Fruit fly (Drosophila melanogaster) whole organism, embryonic: ENCODE measurements around the gene Klp61F.

Experiments used
- CG6272 ChIP-seq: fragments of 200-800 bp; sonication (Bioruptor generic); IDR thresholded peaks from 2 replicates; pipeline ENCODE4 v1.3.6; 2022; ENCODE audit warnings: missing biosample characterization, missing genetic modification characterization
- CG8359 ChIP-seq: fragments of 200-800 bp; sonication (Bioruptor generic); optimal IDR thresholded peaks from 2 replicates; lab custom pipeline; 2017; ENCODE audit warnings: missing biosample characterization, mild to moderate bottlenecking, missing genetic modification characterization, borderline replicate concordance
- sqz ChIP-seq: fragments of 200-800 bp; sonication (Bioruptor generic); optimal IDR thresholded peaks from 3 replicates; lab custom pipeline; 2018; ENCODE audit warnings: missing biosample characterization, mild to moderate bottlenecking, missing genetic modification characterization

DNA sequence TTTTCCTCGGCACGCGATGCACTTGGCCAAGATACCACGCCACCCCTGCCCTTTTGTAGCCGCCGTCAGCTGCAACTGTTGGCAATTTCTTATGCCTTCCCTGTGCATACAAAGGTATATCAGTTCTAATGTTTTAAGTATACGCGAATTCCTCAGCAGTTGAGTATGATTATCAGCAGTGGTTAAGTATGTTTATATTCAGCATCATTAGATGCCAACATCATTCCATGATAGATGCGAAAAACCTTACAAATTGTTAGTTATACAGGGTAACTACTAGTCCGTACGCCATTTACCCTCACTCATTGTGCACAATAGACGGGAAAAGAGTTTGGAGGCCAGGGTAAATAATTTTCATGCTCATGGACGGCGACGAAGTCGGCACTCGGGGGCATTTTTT is 34.0 kb upstream of the Klp61F start:
- TF ChIP-seq CG6272 (GFP tag; lab: Robert Waterston, UW) (no peak), CG8359 (GFP tag; lab: Kevin White, UChicago) (no peak), sqz (GFP tag; lab: Kevin White, UChicago) (no peak)
